Worm (Caenorhabditis elegans) whole organism, L4 larva: ENCODE results near the gene Y39C12A.9.

Experiments used
- egl-27 ChIP-seq: sonication (generic microtip); optimal IDR thresholded peaks from 3 replicates; lab custom pipeline; 2017; ENCODE audit warnings: missing biosample characterization, missing genetic modification reagents, missing genetic modification characterization
- lir-3 ChIP-seq: sonication (generic microtip); optimal IDR thresholded peaks from 2 replicates; lab custom pipeline; 2016; ENCODE audit warnings: mild to moderate bottlenecking, missing genetic modification characterization, missing compliant biosample characterization
- lsy-2 ChIP-seq, 2 experiments: fragments of 150-350 bp in 1 of 2; sonication (generic microtip) in 1 of 2; optimal IDR thresholded peaks; 2 replicates each; lab custom pipeline; 2014 to 2017; ENCODE audit warnings: missing biosample characterization in 2 of 2, missing genetic modification characterization in 2 of 2
- nhr-42 ChIP-seq: fragments of 200-800 bp; sonication (Bioruptor generic); IDR thresholded peaks from 2 replicates; pipeline ENCODE4 v1.3.6; 2022; ENCODE audit warnings: missing genetic modification characterization, missing compliant biosample characterization
- snpc-4 ChIP-seq: fragments of 150-350 bp; optimal IDR thresholded peaks from 2 replicates; lab custom pipeline; 2014; ENCODE audit warnings: missing biosample characterization, missing genetic modification characterization
- spr-3 ChIP-seq: fragments of 200-800 bp; sonication (Bioruptor generic); optimal IDR thresholded peaks from 2 replicates; lab custom pipeline; 2018; ENCODE audit warnings: mild to moderate bottlenecking, missing genetic modification characterization, missing compliant biosample characterization
- unc-39 ChIP-seq: sonication (generic microtip); optimal IDR thresholded peaks from 2 replicates; lab custom pipeline; 2017; ENCODE audit warnings: missing biosample characterization, missing genetic modification characterization

- TF ChIP-seq lsy-2 (tag; optimal IDR thresholded peaks at IDR 0.05; lab: Kevin White, UChicago) (peak in 1 of 2 experiments; percentile 73), nhr-42 (GFP tag; lab: Robert Waterston, UW) (no peak), spr-3 (GFP tag; lab: Kevin White, UChicago) (no peak), egl-27 (tag; lab: Kevin White, UChicago) (no peak), lir-3 (tag; lab: Kevin White, UChicago) (no peak), snpc-4 (tag; lab: Kevin White, UChicago) (no peak), unc-39 (no peak)
Observed at ce11 chrIV:12282157-12282789, 23.3 kb upstream of the Y39C12A.9 start, which contains the start of the genes C42C1.12 and C42C1.19.
